Fruit fly (Drosophila melanogaster) whole organism, wandering third instar larva: ENCODE measurements around the gene Inx5.

ENCODE experiments used
- Abd-B ChIP-seq: fragments of >200 bp; optimal IDR thresholded peaks from 2 replicates; lab custom pipeline; 2017; ENCODE audit warnings: missing biosample characterization, missing genetic modification characterization
- CG32264 ChIP-seq: fragments of 200-800 bp; sonication (Bioruptor generic); optimal IDR thresholded peaks from 2 replicates; lab custom pipeline; 2016; ENCODE audit warnings: missing biosample characterization, missing genetic modification characterization
- CG9705 ChIP-seq: fragments of 200-800 bp; sonication (Bioruptor generic); optimal IDR thresholded peaks from 2 replicates; lab custom pipeline; 2018; ENCODE audit warnings: missing biosample characterization, mild to moderate bottlenecking, missing genetic modification characterization
- CrebA ChIP-seq: fragments of 200-800 bp; sonication (Bioruptor generic); optimal IDR thresholded peaks from 2 replicates; lab custom pipeline; 2016; ENCODE audit warnings: missing biosample characterization, mild to moderate bottlenecking, missing genetic modification characterization, borderline replicate concordance
- Dfd ChIP-seq: fragments of >200 bp; optimal IDR thresholded peaks from 2 replicates; lab custom pipeline; 2017; ENCODE audit warnings: missing biosample characterization, missing genetic modification characterization
- Dif ChIP-seq: fragments of 200-275, 200-300 bp; sonication (Bioruptor generic); optimal IDR thresholded peaks from 2 replicates; lab custom pipeline; 2018; ENCODE audit warnings: missing biosample characterization, missing genetic modification characterization; ENCODE audit not compliant: partially characterized antibody
- GATAd ChIP-seq: sonication (Bioruptor generic); optimal IDR thresholded peaks from 2 replicates; lab custom pipeline; 2016; ENCODE audit warnings: missing biosample characterization, missing genetic modification characterization
- HLH106 ChIP-seq: fragments of 200-800 bp; optimal IDR thresholded peaks from 3 replicates; lab custom pipeline; 2019; ENCODE audit warnings: missing biosample characterization, mild to moderate bottlenecking, missing genetic modification characterization, moderate library complexity
- Hnf4 ChIP-seq: fragments of 200-800 bp; sonication (Bioruptor generic); optimal IDR thresholded peaks from 2 replicates; lab custom pipeline; 2016; ENCODE audit warnings: missing biosample characterization, mild to moderate bottlenecking, missing genetic modification characterization
- Hr78 ChIP-seq: fragments of >200 bp; optimal IDR thresholded peaks from 2 replicates; lab custom pipeline; 2017; ENCODE audit warnings: missing biosample characterization, missing genetic modification characterization
- Hr83 ChIP-seq: fragments of 200-300 bp; sonication (Bioruptor generic); optimal IDR thresholded peaks from 2 replicates; lab custom pipeline; 2016; ENCODE audit warnings: missing biosample characterization, mild to moderate bottlenecking, missing genetic modification characterization, moderate library complexity; ENCODE audit not compliant: poor library complexity, severe bottlenecking
- Jra ChIP-seq: sonication (Bioruptor generic); optimal IDR thresholded peaks from 2 replicates; lab custom pipeline; 2016; ENCODE audit warnings: missing biosample characterization, missing genetic modification characterization
- Mio ChIP-seq: sonication (Bioruptor generic); optimal IDR thresholded peaks from 2 replicates; lab custom pipeline; 2016; ENCODE audit warnings: missing biosample characterization, missing genetic modification characterization
- Myc ChIP-seq: fragments of >200 bp; optimal IDR thresholded peaks from 2 replicates; lab custom pipeline; 2017
- N ChIP-seq: fragments of >200 bp; optimal IDR thresholded peaks from 2 replicates; lab custom pipeline; 2018; ENCODE audit warnings: missing biosample characterization, missing external identifiers, missing genetic modification characterization
- OdsH ChIP-seq: fragments of 200-800 bp; sonication (Bioruptor generic); optimal IDR thresholded peaks from 2 replicates; lab custom pipeline; 2016; ENCODE audit warnings: missing biosample characterization, mild to moderate bottlenecking, missing genetic modification characterization
- Rel ChIP-seq, 2 experiments: fragments of 200-800 bp; sonication (Bioruptor generic) in 1 of 2; optimal IDR thresholded peaks; 2 replicates in 1 of 2; 3 replicates in 1 of 2; lab custom pipeline; 2016 to 2019; ENCODE audit warnings: mild to moderate bottlenecking in 2 of 2, missing biosample characterization in 2 of 2, missing genetic modification characterization in 2 of 2, moderate library complexity in 1 of 2
- Sp1 ChIP-seq: fragments of 200-800 bp; sonication (Bioruptor generic); optimal IDR thresholded peaks from 3 replicates; lab custom pipeline; 2019; ENCODE audit warnings: missing biosample characterization, mild to moderate bottlenecking, missing genetic modification characterization, moderate library complexity
- Vsx2 ChIP-seq: fragments of 200-300, 225-300 bp; sonication (Bioruptor generic); optimal IDR thresholded peaks from 2 replicates; lab custom pipeline; 2018; ENCODE audit warnings: missing biosample characterization, missing genetic modification characterization; ENCODE audit not compliant: partially characterized antibody
- br ChIP-seq: fragments of 200-800 bp; sonication (Bioruptor generic); optimal IDR thresholded peaks from 2 replicates; lab custom pipeline; 2016; ENCODE audit warnings: missing biosample characterization, missing genetic modification characterization
- brk ChIP-seq: fragments of 200-800 bp; sonication (Bioruptor generic); optimal IDR thresholded peaks from 2 replicates; lab custom pipeline; 2016; ENCODE audit warnings: missing biosample characterization, mild to moderate bottlenecking, missing genetic modification characterization
- dl ChIP-seq, 2 experiments: fragments of 175-275, 200-275 bp in 1 of 2; fragments of 200-275 bp in 1 of 2; sonication (Bioruptor generic); optimal IDR thresholded peaks; lab custom pipeline; 2018; ENCODE audit warnings: mild to moderate bottlenecking in 2 of 2, missing biosample characterization in 2 of 2, missing genetic modification characterization in 2 of 2, moderate library complexity in 2 of 2; ENCODE audit not compliant: partially characterized antibody in 2 of 2, insufficient read depth in 1 of 2
- dmrt93B ChIP-seq: fragments of 200-800 bp; sonication (Bioruptor generic); optimal IDR thresholded peaks from 2 replicates; lab custom pipeline; 2018; ENCODE audit warnings: missing biosample characterization, mild to moderate bottlenecking, missing genetic modification characterization
- dsf ChIP-seq: sonication (Bioruptor generic); optimal IDR thresholded peaks from 2 replicates; lab custom pipeline; 2016; ENCODE audit warnings: missing biosample characterization, missing genetic modification characterization, borderline replicate concordance
- ey ChIP-seq: fragments of 200-800 bp; sonication (Bioruptor generic); optimal IDR thresholded peaks from 2 replicates; lab custom pipeline; 2016; ENCODE audit warnings: missing biosample characterization, missing genetic modification characterization
- foxo ChIP-seq, 2 experiments: fragments of 200-800 bp; sonication (Bioruptor generic); optimal IDR thresholded peaks; 2 replicates in 1 of 2; 3 replicates in 1 of 2; lab custom pipeline; 2016 to 2017; ENCODE audit warnings: missing biosample characterization in 2 of 2, missing genetic modification characterization in 2 of 2
- fru ChIP-seq: fragments of 200-800 bp; sonication (Bioruptor generic); optimal IDR thresholded peaks from 3 replicates; lab custom pipeline; 2016; ENCODE audit warnings: missing biosample characterization, mild to moderate bottlenecking, missing genetic modification characterization
- h ChIP-seq: fragments of 200-800 bp; sonication (Bioruptor generic); optimal IDR thresholded peaks from 3 replicates; lab custom pipeline; 2016; ENCODE audit warnings: missing biosample characterization, mild to moderate bottlenecking, missing genetic modification characterization
- jim ChIP-seq: fragments of 175-275, 200-325 bp; sonication (Bioruptor generic); optimal IDR thresholded peaks from 2 replicates; lab custom pipeline; 2016; ENCODE audit warnings: missing biosample characterization, mild to moderate bottlenecking, missing genetic modification characterization
- lola ChIP-seq: fragments of >200 bp; optimal IDR thresholded peaks from 2 replicates; lab custom pipeline; 2017; ENCODE audit warnings: missing biosample characterization, missing genetic modification characterization
- pan ChIP-seq: fragments of >200 bp; optimal IDR thresholded peaks from 2 replicates; lab custom pipeline; 2017
- psq ChIP-seq: fragments of 200-800 bp; sonication (Bioruptor generic); optimal IDR thresholded peaks from 3 replicates; lab custom pipeline; 2017; ENCODE audit warnings: missing biosample characterization, mild to moderate bottlenecking, missing genetic modification characterization, moderate library complexity
- rgr ChIP-seq: fragments of 200-800 bp; sonication (Bioruptor generic); optimal IDR thresholded peaks from 3 replicates; lab custom pipeline; 2016; ENCODE audit warnings: missing biosample characterization, mild to moderate bottlenecking, missing genetic modification characterization
- sage ChIP-seq: fragments of 200-800 bp; sonication (Bioruptor generic); optimal IDR thresholded peaks from 2 replicates; lab custom pipeline; 2016; ENCODE audit warnings: missing biosample characterization, mild to moderate bottlenecking, missing genetic modification characterization
- sv ChIP-seq: fragments of 200-800 bp; sonication (Bioruptor generic); optimal IDR thresholded peaks from 3 replicates; lab custom pipeline; 2016; ENCODE audit warnings: missing biosample characterization, missing genetic modification characterization
- tai ChIP-seq: sonication (Bioruptor generic); optimal IDR thresholded peaks from 2 replicates; lab custom pipeline; 2016; ENCODE audit warnings: missing biosample characterization, missing genetic modification characterization
- usp ChIP-seq: fragments of >200 bp; optimal IDR thresholded peaks from 2 replicates; lab custom pipeline; 2017; ENCODE audit warnings: missing biosample characterization, missing genetic modification characterization
- woc ChIP-seq: sonication (Bioruptor generic); optimal IDR thresholded peaks from 2 replicates; lab custom pipeline; 2016; ENCODE audit warnings: missing biosample characterization, mild to moderate bottlenecking, missing genetic modification characterization

Inx5 gene

dm6 chrX:19187624-19188085 is 17.0 kb upstream of the Inx5 start, which contains the start of gene Mec2:
Gene Mec2, plus strand, starts transcription at chrX:19188035.
- TF ChIP-seq psq (GFP tag; lab: Kevin White, UChicago): peak; percentile 66
- peak; percentile 41 for TF ChIP-seq Mio (GFP tag; lab: Kevin White, UChicago)
- peak; percentile 75 for TF ChIP-seq OdsH (GFP tag; lab: Kevin White, UChicago)
- TF ChIP-seq Hr78: no peak
- TF ChIP-seq h: peak; percentile 71
- TF ChIP-seq Hnf4 (GFP tag; lab: Kevin White, UChicago): peak; percentile 77
- TF ChIP-seq lola: no peak
- TF ChIP-seq usp (GFP tag; lab: Kevin White, UChicago): no peak
- no peak for TF ChIP-seq dsf
- peak; percentile 65 for TF ChIP-seq Jra
- peak; percentile 90 for TF ChIP-seq ey (GFP tag; lab: Kevin White, UChicago)
- peak; percentile 31 for TF ChIP-seq Rel (GFP tag; optimal IDR thresholded peaks at IDR 0.05; lab: Kevin White, UChicago)
- peak; percentile 98 for TF ChIP-seq Rel (tag; optimal IDR thresholded peaks at IDR 0.05; lab: Kevin White, UChicago)
- peak; percentile 87 for TF ChIP-seq fru (GFP tag; lab: Kevin White, UChicago)
- peak; percentile 69 for TF ChIP-seq HLH106 (tag; lab: Kevin White, UChicago)
- TF ChIP-seq woc (GFP tag; lab: Kevin White, UChicago): peak; percentile 60
- TF ChIP-seq br (GFP tag; lab: Kevin White, UChicago): peak; percentile 83
- TF ChIP-seq Dif (GFP tag; lab: Kevin White, UChicago): peak; percentile 16
- TF ChIP-seq rgr (GFP tag; lab: Kevin White, UChicago): peak; percentile 82
- peak; percentile 8 for TF ChIP-seq sv (GFP tag; lab: Kevin White, UChicago)
- TF ChIP-seq sage: no peak
- TF ChIP-seq CG32264 (GFP tag; lab: Kevin White, UChicago): no peak
- TF ChIP-seq Sp1 (GFP tag; lab: Kevin White, UChicago): peak; percentile 67
- peak; percentile 9 to 86 for TF ChIP-seq foxo (GFP tag; optimal IDR thresholded peaks at IDR 0.05; lab: Kevin White, UChicago)

- TF ChIP-seq psq (GFP tag; lab: Kevin White, UChicago) (no peak), brk (no peak), dl (GFP tag; optimal IDR thresholded peaks at IDR 0.05; lab: Kevin White, UChicago; ENCODE audit: insufficient read depth in 1 of 2, partially characterized antibody in 2 of 2) (no peak), sage (no peak), fru (GFP tag; lab: Kevin White, UChicago) (no peak), usp (GFP tag; lab: Kevin White, UChicago) (no peak), ey (GFP tag; lab: Kevin White, UChicago) (no peak), Rel (GFP tag; optimal IDR thresholded peaks at IDR 0.05; lab: Kevin White, UChicago) (no peak), Rel (tag; optimal IDR thresholded peaks at IDR 0.05; lab: Kevin White, UChicago) (no peak), N (GFP tag; lab: Kevin White, UChicago) (no peak), tai (GFP tag; lab: Kevin White, UChicago) (no peak), br (GFP tag; lab: Kevin White, UChicago) (no peak)
These were observed 12.4 kb upstream of the Inx5 start, which contains the start of gene CG33253 for dm6 chrX:19183121-19183520. Gene CG33253, plus strand, starts transcription at chrX:19183421.

dm6 chrX:19179696-19180255 is 9.1 kb upstream of the Inx5 start, which contains the start of the genes CG7556 and CG7453:
Gene CG7556, minus strand, starts transcription at chrX:19179830.
Gene CG7453, plus strand, starts transcription at chrX:19180173.
- TF ChIP-seq CrebA: no peak
- peak; percentile 76 for TF ChIP-seq HLH106 (tag; lab: Kevin White, UChicago)
- TF ChIP-seq OdsH (GFP tag; lab: Kevin White, UChicago): peak; percentile 59
- TF ChIP-seq Hr78: no peak
- peak; percentile 78 for TF ChIP-seq rgr (GFP tag; lab: Kevin White, UChicago)
- no peak for TF ChIP-seq Dif (GFP tag; lab: Kevin White, UChicago)
- TF ChIP-seq brk: no peak
- TF ChIP-seq CG32264 (GFP tag; lab: Kevin White, UChicago): no peak
- TF ChIP-seq sage: no peak
- peak; percentile 82 for TF ChIP-seq h
- TF ChIP-seq psq (GFP tag; lab: Kevin White, UChicago): peak; percentile 72
- TF ChIP-seq dl (GFP tag; optimal IDR thresholded peaks at IDR 0.05; lab: Kevin White, UChicago; ENCODE audit: insufficient read depth in 1 of 2, partially characterized antibody in 2 of 2): no peak
- TF ChIP-seq Sp1 (GFP tag; lab: Kevin White, UChicago): peak; percentile 75
- no peak for TF ChIP-seq Hnf4 (GFP tag; lab: Kevin White, UChicago)
- peak; percentile 77 for TF ChIP-seq br (GFP tag; lab: Kevin White, UChicago)
- peak; percentile 65 for TF ChIP-seq sv (GFP tag; lab: Kevin White, UChicago)
- TF ChIP-seq dsf: peak; percentile 62
- no peak for TF ChIP-seq Mio (GFP tag; lab: Kevin White, UChicago)
- TF ChIP-seq ey (GFP tag; lab: Kevin White, UChicago): peak; percentile 78
- TF ChIP-seq usp (GFP tag; lab: Kevin White, UChicago): no peak
- TF ChIP-seq foxo (GFP tag; optimal IDR thresholded peaks at IDR 0.05; lab: Kevin White, UChicago): peak in 1 of 2 experiments; percentile 85
- TF ChIP-seq dmrt93B (GFP tag; lab: Kevin White, UChicago): peak; percentile 58
- TF ChIP-seq CG9705: peak; percentile 59
- no peak for TF ChIP-seq pan (lab: Kevin White, UChicago)
- TF ChIP-seq tai (GFP tag; lab: Kevin White, UChicago): no peak
- no peak for TF ChIP-seq jim (GFP tag; lab: Kevin White, UChicago)
- no peak for TF ChIP-seq Hr83 (GFP tag; lab: Kevin White, UChicago)
- no peak for TF ChIP-seq lola
- TF ChIP-seq Vsx2 (GFP tag; lab: Kevin White, UChicago): no peak
- TF ChIP-seq Rel (GFP tag; optimal IDR thresholded peaks at IDR 0.05; lab: Kevin White, UChicago): no peak
- peak; percentile 12 for TF ChIP-seq Rel (tag; optimal IDR thresholded peaks at IDR 0.05; lab: Kevin White, UChicago)
- TF ChIP-seq Abd-B (GFP tag; lab: Kevin White, UChicago): no peak
- TF ChIP-seq fru (GFP tag; lab: Kevin White, UChicago): peak; percentile 82
- no peak for TF ChIP-seq N (GFP tag; lab: Kevin White, UChicago)
- TF ChIP-seq Myc (lab: Kevin White, UChicago): peak; percentile 87
- TF ChIP-seq GATAd (GFP tag; lab: Kevin White, UChicago): peak; percentile 51
- TF ChIP-seq Jra: peak; percentile 85
- TF ChIP-seq Dfd (GFP tag; lab: Kevin White, UChicago): no peak
- TF ChIP-seq woc (GFP tag; lab: Kevin White, UChicago): peak; percentile 84
